Worm (Caenorhabditis elegans) whole organism, L1 larva: ENCODE measurements around the gene rps-1.

ENCODE experiments used
- aha-1 ChIP-seq: fragments of 150-350 bp; optimal IDR thresholded peaks from 2 replicates; lab custom pipeline; 2014; ENCODE audit warnings: missing biosample characterization, missing genetic modification characterization
- ama-1 ChIP-seq: fragments of 150-350 bp; optimal IDR thresholded peaks from 2 replicates; lab custom pipeline; 2014
- blmp-1 ChIP-seq: fragments of 150-350 bp; optimal IDR thresholded peaks from 2 replicates; lab custom pipeline; 2014; ENCODE audit warnings: missing biosample characterization, missing genetic modification characterization
- ceh-8 ChIP-seq: fragments of 200-800 bp; sonication (Bioruptor generic); optimal IDR thresholded peaks from 2 replicates; lab custom pipeline; 2018; ENCODE audit warnings: mild to moderate bottlenecking, missing genetic modification characterization, moderate library complexity, missing compliant biosample characterization
- ceh-82 ChIP-seq, 3 experiments: fragments of 150-350 bp in 1 of 3; sonication (generic microtip) in 2 of 3; optimal IDR thresholded peaks; 2 replicates each; lab custom pipeline; 2014 to 2017; ENCODE audit warnings: missing biosample characterization in 3 of 3, missing genetic modification characterization in 3 of 3
- dpl-1 ChIP-seq, 3 experiments: fragments of 150-350 bp in 2 of 3; sonication (generic microtip) in 1 of 3; optimal IDR thresholded peaks; 2 replicates each; lab custom pipeline; 2014 to 2017; ENCODE audit warnings: missing biosample characterization in 3 of 3, missing genetic modification characterization in 3 of 3, missing genetic modification reagents in 3 of 3
- dsc-1 ChIP-seq: sonication (generic microtip); optimal IDR thresholded peaks from 2 replicates; lab custom pipeline; 2016; ENCODE audit warnings: mild to moderate bottlenecking, missing genetic modification characterization, missing compliant biosample characterization
- egl-13 ChIP-seq: sonication (generic microtip); optimal IDR thresholded peaks from 2 replicates; lab custom pipeline; 2016; ENCODE audit warnings: missing genotype, missing genetic modification reagents, missing genetic modification characterization, missing compliant biosample characterization
- egl-27 ChIP-seq, 2 experiments: fragments of 150-350 bp in 1 of 2; sonication (generic microtip); optimal IDR thresholded peaks; 3 replicates each; lab custom pipeline; 2017 to 2018; ENCODE audit warnings: missing biosample characterization in 2 of 2, missing genetic modification characterization in 2 of 2, missing genetic modification reagents in 2 of 2
- fkh-10 ChIP-seq: sonication (generic microtip); optimal IDR thresholded peaks from 2 replicates; lab custom pipeline; 2017; ENCODE audit warnings: missing biosample characterization, missing genetic modification reagents, missing genetic modification characterization
- fkh-8 ChIP-seq: sonication (generic microtip); optimal IDR thresholded peaks from 2 replicates; lab custom pipeline; 2016; ENCODE audit warnings: mild to moderate bottlenecking, missing genetic modification characterization, missing compliant biosample characterization
- fos-1 ChIP-seq: fragments of 150-350 bp; optimal IDR thresholded peaks from 2 replicates; lab custom pipeline; 2014; ENCODE audit warnings: missing biosample characterization, missing genetic modification characterization
- grh-1 ChIP-seq: fragments of 200-800 bp; sonication (Bioruptor generic); IDR thresholded peaks from 2 replicates; pipeline ENCODE4 v1.3.6; 2022; ENCODE audit warnings: missing genetic modification reagents, missing genetic modification characterization, missing compliant biosample characterization
- hlh-4 ChIP-seq: sonication (generic microtip); optimal IDR thresholded peaks from 2 replicates; lab custom pipeline; 2016; ENCODE audit warnings: mild to moderate bottlenecking, missing genetic modification characterization, missing compliant biosample characterization
- lin-14 ChIP-seq: fragments of 200-800 bp; sonication (Bioruptor generic); optimal IDR thresholded peaks from 2 replicates; lab custom pipeline; 2018; ENCODE audit warnings: mild to moderate bottlenecking, missing genetic modification characterization, moderate library complexity, missing compliant biosample characterization
- lsy-2 ChIP-seq, 2 experiments: fragments of 150-350 bp; optimal IDR thresholded peaks; 2 replicates each; lab custom pipeline; 2014; ENCODE audit warnings: missing biosample characterization in 2 of 2, missing genetic modification characterization in 2 of 2
- mab-9 ChIP-seq: fragments of 200-800 bp; sonication (Bioruptor generic); IDR thresholded peaks from 2 replicates; pipeline ENCODE4 v1.3.6; 2022; ENCODE audit warnings: missing genetic modification reagents, missing genetic modification characterization, missing compliant biosample characterization
- nhr-19 ChIP-seq: fragments of 200-800 bp; sonication (Bioruptor generic); conservative IDR thresholded peaks from 2 replicates; pipeline ENCODE4 v1.3.6; 2022; ENCODE audit warnings: missing genetic modification characterization, missing compliant biosample characterization
- nhr-20 ChIP-seq: sonication (generic microtip); optimal IDR thresholded peaks from 2 replicates; lab custom pipeline; 2016; ENCODE audit warnings: mild to moderate bottlenecking, missing genetic modification characterization, missing compliant biosample characterization
- nhr-28 ChIP-seq: fragments of 150-350 bp; optimal IDR thresholded peaks from 2 replicates; lab custom pipeline; 2014; ENCODE audit warnings: missing biosample characterization, missing genetic modification characterization
- nhr-71 ChIP-seq: sonication (generic microtip); optimal IDR thresholded peaks from 2 replicates; lab custom pipeline; 2016; ENCODE audit warnings: mild to moderate bottlenecking, missing genetic modification characterization, moderate library complexity, missing compliant biosample characterization
- nhr-76 ChIP-seq: sonication (generic microtip); optimal IDR thresholded peaks from 2 replicates; lab custom pipeline; 2017; ENCODE audit warnings: missing biosample characterization, missing genetic modification characterization
- nhr-77 ChIP-seq: fragments of 150-350 bp; optimal IDR thresholded peaks from 2 replicates; lab custom pipeline; 2014; ENCODE audit warnings: missing biosample characterization, missing genetic modification characterization
- nhr-85 ChIP-seq: sonication (generic microtip); peaks from one replicate; lab custom pipeline; 2016; ENCODE audit warnings: missing genetic modification characterization, inconsistent platforms, missing compliant biosample characterization
- pag-3 ChIP-seq: sonication (generic microtip); optimal IDR thresholded peaks from 2 replicates; lab custom pipeline; 2017; ENCODE audit warnings: missing genetic modification characterization, mild to moderate bottlenecking, missing compliant biosample characterization, antibody characterized with exemption, borderline replicate concordance; ENCODE audit not compliant: insufficient read depth
- pqm-1 ChIP-seq: sonication (generic microtip); optimal IDR thresholded peaks from 3 replicates; lab custom pipeline; 2017; ENCODE audit warnings: missing biosample characterization, missing genetic modification characterization
- rnt-1 ChIP-seq: sonication (generic microtip); optimal IDR thresholded peaks from 2 replicates; lab custom pipeline; 2016; ENCODE audit warnings: mild to moderate bottlenecking, missing genetic modification characterization, moderate library complexity, missing compliant biosample characterization
- skn-1 ChIP-seq: fragments of 150-350 bp; optimal IDR thresholded peaks from 2 replicates; lab custom pipeline; 2014; ENCODE audit warnings: missing biosample characterization, missing genetic modification characterization
- swsn-7 ChIP-seq: sonication (generic microtip); optimal IDR thresholded peaks from 2 replicates; lab custom pipeline; 2016; ENCODE audit warnings: missing genetic modification characterization, missing compliant biosample characterization
- tbx-2 ChIP-seq: sonication (generic microtip); optimal IDR thresholded peaks from 2 replicates; lab custom pipeline; 2016; ENCODE audit warnings: missing genetic modification characterization, missing compliant biosample characterization
- unc-62 ChIP-seq: fragments of 150-350 bp; optimal IDR thresholded peaks from 2 replicates; lab custom pipeline; 2014; ENCODE audit warnings: missing biosample characterization, missing genetic modification reagents, missing genetic modification characterization
- unc-86 ChIP-seq: sonication (generic microtip); optimal IDR thresholded peaks from 2 replicates; lab custom pipeline; 2016; ENCODE audit warnings: missing genetic modification characterization, missing compliant biosample characterization
- unc-98 ChIP-seq: fragments of 200-800 bp; sonication (Bioruptor generic); IDR thresholded peaks from 2 replicates; pipeline ENCODE4 v1.3.6; 2022; ENCODE audit warnings: missing genetic modification characterization, missing compliant biosample characterization
- zag-1 ChIP-seq: fragments of 150-350 bp; optimal IDR thresholded peaks from 2 replicates; lab custom pipeline; 2014; ENCODE audit warnings: missing biosample characterization, missing genetic modification characterization
- zip-4 ChIP-seq: fragments of 200-800 bp; sonication (Bioruptor generic); optimal IDR thresholded peaks from 2 replicates; lab custom pipeline; 2018; ENCODE audit warnings: mild to moderate bottlenecking, missing genetic modification characterization, moderate library complexity, missing compliant biosample characterization
- ztf-11 ChIP-seq, 2 experiments: sonication (generic microtip); optimal IDR thresholded peaks; 2 replicates each; lab custom pipeline; 2016 to 2017; ENCODE audit warnings: missing genetic modification characterization in 2 of 2, missing biosample characterization in 1 of 2, missing compliant biosample characterization in 1 of 2
- ztf-4 ChIP-seq: fragments of 150-350 bp; optimal IDR thresholded peaks from 2 replicates; lab custom pipeline; 2014; ENCODE audit warnings: missing biosample characterization, missing genetic modification characterization

Gene rps-1

ce11 chrIII:4456579-4456978 is 19.1 kb upstream of the rps-1 start (continued):
- TF ChIP-seq pqm-1 (no peak), nhr-77 (no peak), fkh-10 (GFP tag; lab: Kevin White, UChicago) (no peak), egl-27 (tag; optimal IDR thresholded peaks at IDR 0.05; lab: Kevin White, UChicago) (no peak), nhr-20 (tag; lab: Kevin White, UChicago) (peak; percentile 6), nhr-76 (tag; lab: Kevin White, UChicago) (no peak), hlh-4 (tag; lab: Kevin White, UChicago) (no peak), nhr-19 (GFP tag; lab: Robert Waterston, UW) (peak; percentile 23; the same call in 1 of the 2 replicates), lsy-2 (tag; optimal IDR thresholded peaks at IDR 0.05; lab: Kevin White, UChicago) (peak; percentile 63 to 85), grh-1 (peak; percentile 81), aha-1 (tag; lab: Kevin White, UChicago) (no peak), ceh-8 (GFP tag; lab: Kevin White, UChicago) (no peak), nhr-85 (tag; lab: Kevin White, UChicago) (peak; percentile 96), tbx-2 (tag; lab: Kevin White, UChicago) (peak; percentile 1), nhr-71 (tag; lab: Kevin White, UChicago) (peak; percentile 64), mab-9 (GFP tag; lab: Robert Waterston, UW) (no peak), skn-1 (tag; lab: Kevin White, UChicago) (no peak), fkh-8 (tag; lab: Kevin White, UChicago) (peak; percentile 44), unc-86 (peak; percentile 23), swsn-7 (tag; lab: Kevin White, UChicago) (peak; percentile 57)

DNA sequence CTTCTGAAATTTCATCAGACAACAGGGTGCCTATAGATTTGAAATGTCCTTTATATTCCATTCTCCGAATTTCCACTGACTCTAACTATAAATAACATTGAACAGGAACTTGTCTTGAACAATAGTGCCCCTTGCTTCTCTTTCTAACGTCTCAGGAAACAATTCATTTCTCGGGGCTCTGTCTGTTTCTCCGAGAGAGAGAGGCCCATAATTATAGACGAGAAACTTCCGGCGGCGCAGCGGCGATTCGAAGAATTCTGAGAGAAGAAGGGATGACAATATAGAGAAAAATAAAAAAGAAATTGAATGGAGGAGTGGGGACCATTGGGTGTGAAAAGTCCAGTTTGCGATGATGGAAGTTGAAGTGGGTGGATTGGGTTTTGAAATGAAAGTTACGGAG is 15.5 kb upstream of the rps-1 start:
- TF ChIP-seq egl-13 (tag; lab: Kevin White, UChicago) (peak; percentile 0), zip-4 (GFP tag; lab: Kevin White, UChicago) (no peak), ama-1 (lab: Kevin White, UChicago) (no peak), ceh-82 (tag; optimal IDR thresholded peaks at IDR 0.05; lab: Kevin White, UChicago) (peak in 1 of 3 experiments; percentile 3), unc-98 (no peak), pag-3 (tag; lab: Kevin White, UChicago) (no peak), lsy-2 (tag; optimal IDR thresholded peaks at IDR 0.05; lab: Kevin White, UChicago) (peak in 1 of 2 experiments; percentile 5), fos-1 (tag; lab: Kevin White, UChicago) (no peak), fkh-8 (tag; lab: Kevin White, UChicago) (peak; percentile 58), rnt-1 (no peak), dpl-1 (GFP tag; optimal IDR thresholded peaks at IDR 0.05; lab: Kevin White, UChicago) (no peak), ztf-11 (tag; optimal IDR thresholded peaks at IDR 0.05; lab: Kevin White, UChicago) (no peak), dsc-1 (tag; lab: Kevin White, UChicago) (no peak), lin-14 (GFP tag; lab: Kevin White, UChicago) (peak; percentile 63)

DNA sequence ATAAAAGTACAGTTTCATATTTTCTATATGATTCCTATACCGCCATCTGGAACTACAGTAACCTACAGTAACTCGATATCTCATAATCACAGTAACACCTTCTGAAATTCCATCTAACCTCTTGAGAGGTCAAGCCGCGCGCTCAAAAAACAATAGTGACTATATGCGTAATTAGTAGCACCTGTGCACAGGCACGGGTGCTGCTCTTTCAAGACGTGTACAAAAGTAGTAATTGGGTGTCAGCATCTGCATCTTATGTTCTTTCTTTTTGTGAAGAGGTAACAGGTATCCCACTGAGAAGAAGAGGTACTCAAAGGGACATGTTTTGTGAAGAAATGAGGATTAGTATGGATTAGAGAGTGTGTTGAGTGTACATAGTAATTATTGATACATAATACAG is 14.4 kb upstream of the rps-1 start:
- TF ChIP-seq unc-62 (GFP tag; lab: Kevin White, UChicago) (no peak), nhr-28 (tag; lab: Kevin White, UChicago) (no peak)

- TF ChIP-seq zag-1 (tag; lab: Kevin White, UChicago) (no peak), pag-3 (tag; lab: Kevin White, UChicago) (no peak), swsn-7 (tag; lab: Kevin White, UChicago) (no peak), blmp-1 (tag; lab: Kevin White, UChicago) (peak; percentile 17), nhr-85 (tag; lab: Kevin White, UChicago) (no peak), ztf-4 (tag; lab: Kevin White, UChicago) (no peak)
These were observed 8.4 kb upstream of the rps-1 start, which contains the start of gene ndg-4 for ce11 chrIII:4467277-4467676. ndg-4 (minus strand) TSS chrIII:4467377.
